Fruit fly (Drosophila melanogaster): ENCODE data around the gene thw.

- TF ChIP-seq CG8478 (optimal IDR thresholded peaks at IDR 0.05) (no peak), pan (optimal IDR thresholded peaks at IDR 0.05) (no peak), psq (optimal IDR thresholded peaks at IDR 0.05) (no peak)
These were observed 35.3 kb downstream of the thw start for dm6 chr3R:7259554-7259953.
